Fruit fly (Drosophila melanogaster) whole organism, prepupa: Measurements from ENCODE around the gene Jon74E.

ENCODE experiments used
- CG11294 ChIP-seq: fragments of 200-800 bp; sonication (Bioruptor generic); IDR thresholded peaks from 2 replicates; pipeline ENCODE4 v1.3.6; 2022; ENCODE audit warnings: missing biosample characterization, missing genetic modification characterization
- CG15336 ChIP-seq: fragments of 200-800 bp; sonication (Bioruptor generic); IDR thresholded peaks from 2 replicates; pipeline ENCODE4 v1.3.6; 2022; ENCODE audit warnings: missing biosample characterization, missing genetic modification characterization
- CG16779 ChIP-seq: fragments of 200-800 bp; sonication (Bioruptor generic); optimal IDR thresholded peaks from 3 replicates; lab custom pipeline; 2017; ENCODE audit warnings: missing biosample characterization, mild to moderate bottlenecking, missing genetic modification characterization
- CG6792 ChIP-seq: fragments of 200-800 bp; sonication (Bioruptor generic); optimal IDR thresholded peaks from 3 replicates; lab custom pipeline; 2016; ENCODE audit warnings: missing biosample characterization, missing genetic modification characterization
- Hr38 ChIP-seq: sonication (Bioruptor generic); optimal IDR thresholded peaks from 2 replicates; lab custom pipeline; 2016; ENCODE audit warnings: missing biosample characterization, missing genetic modification characterization
- Hr4 ChIP-seq: fragments of 200-800 bp; sonication (Bioruptor generic); optimal IDR thresholded peaks from 3 replicates; lab custom pipeline; 2016; ENCODE audit warnings: missing biosample characterization, missing genetic modification characterization
- Lpt ChIP-seq: fragments of 200-800 bp; sonication (Bioruptor generic); optimal IDR thresholded peaks from 3 replicates; lab custom pipeline; 2016; ENCODE audit warnings: missing biosample characterization, missing genetic modification characterization
- OdsH ChIP-seq: fragments of 200-800 bp; sonication (Bioruptor generic); optimal IDR thresholded peaks from 3 replicates; lab custom pipeline; 2016; ENCODE audit warnings: missing biosample characterization, missing genetic modification characterization
- Sox14 ChIP-seq: fragments of 200-800 bp; sonication (Bioruptor generic); optimal IDR thresholded peaks from 3 replicates; lab custom pipeline; 2016; ENCODE audit warnings: missing biosample characterization, missing genetic modification characterization
- acj6 ChIP-seq: fragments of 200-800 bp; sonication (Bioruptor generic); optimal IDR thresholded peaks from 3 replicates; lab custom pipeline; 2016; ENCODE audit warnings: missing biosample characterization, missing genetic modification characterization
- dac ChIP-seq: fragments of 200-800 bp; sonication (Bioruptor generic); optimal IDR thresholded peaks from 2 replicates; lab custom pipeline; 2017; ENCODE audit warnings: missing biosample characterization, mild to moderate bottlenecking, missing genetic modification characterization
- fkh ChIP-seq: fragments of 200-800 bp; sonication (Bioruptor generic); optimal IDR thresholded peaks from 3 replicates; lab custom pipeline; 2017; ENCODE audit warnings: missing biosample characterization, mild to moderate bottlenecking, missing genetic modification characterization, moderate library complexity
- pdm3 ChIP-seq: fragments of 200-800 bp; sonication (Bioruptor generic); optimal IDR thresholded peaks from 3 replicates; lab custom pipeline; 2016; ENCODE audit warnings: missing biosample characterization, missing genetic modification characterization
- ss ChIP-seq, 2 experiments: fragments of 200-800 bp; sonication (Bioruptor generic); optimal IDR thresholded peaks; 2 replicates in 1 of 2; 3 replicates in 1 of 2; lab custom pipeline; 2017 to 2018; ENCODE audit warnings: mild to moderate bottlenecking in 2 of 2, missing biosample characterization in 2 of 2, missing genetic modification characterization in 2 of 2, moderate library complexity in 1 of 2

dm6 chr3L:17584718-17585117, 35.8 kb upstream of the Jon74E start:
- no peak for TF ChIP-seq acj6 (GFP tag; lab: Kevin White, UChicago)
- no peak for TF ChIP-seq Lpt (GFP tag; lab: Kevin White, UChicago)
- peak; percentile 0 for TF ChIP-seq fkh
- TF ChIP-seq CG11294 (GFP tag; lab: Robert Waterston, UW) = no peak
- no peak for TF ChIP-seq CG6792 (GFP tag; lab: Kevin White, UChicago)
- TF ChIP-seq Sox14 (GFP tag; lab: Kevin White, UChicago) = no peak
- TF ChIP-seq dac (GFP tag; lab: Kevin White, UChicago) = no peak
- no peak for TF ChIP-seq Hr4 (GFP tag; lab: Kevin White, UChicago)
- no peak for TF ChIP-seq Hr38 (GFP tag; lab: Kevin White, UChicago)
- no peak for TF ChIP-seq CG16779
- TF ChIP-seq ss (GFP tag; optimal IDR thresholded peaks at IDR 0.05; lab: Kevin White, UChicago) = no peak
- no peak for TF ChIP-seq OdsH (GFP tag; lab: Kevin White, UChicago)
- TF ChIP-seq CG15336 (GFP tag; lab: Robert Waterston, UW) = no peak
- TF ChIP-seq pdm3 (GFP tag; lab: Kevin White, UChicago) = no peak
